Worm (Caenorhabditis elegans): ENCODE measurements around the gene ras-1.

- no peak for TF ChIP-seq ama-1 (optimal IDR thresholded peaks at IDR 0.05)
- TF ChIP-seq Y22D7AL.16 (tag; optimal IDR thresholded peaks at IDR 0.05) = no peak
- no peak for TF ChIP-seq pha-4 (tag; optimal IDR thresholded peaks at IDR 0.05)
- TF ChIP-seq fax-1 (tag; optimal IDR thresholded peaks at IDR 0.05) = no peak
- no peak for TF ChIP-seq ceh-14 (tag; optimal IDR thresholded peaks at IDR 0.05)
- no peak for TF ChIP-seq tbx-2 (tag; optimal IDR thresholded peaks at IDR 0.05)
- no peak for TF ChIP-seq ceh-30 (tag; optimal IDR thresholded peaks at IDR 0.05)
- no peak for TF ChIP-seq pros-1 (tag; optimal IDR thresholded peaks at IDR 0.05)
Measured at ce11 chrII:12352115-12352514, at the start of gene ras-1.
